Worm (Caenorhabditis elegans) whole organism, L4 larva: ENCODE data around the gene Y39A3B.1.

Experiments used
- ceh-82 ChIP-seq: sonication (generic microtip); optimal IDR thresholded peaks from 2 replicates; lab custom pipeline; 2017; ENCODE audit warnings: missing biosample characterization, missing genetic modification characterization
- ctbp-1 ChIP-seq: fragments of 200-800 bp; sonication (Bioruptor generic); IDR thresholded peaks from 2 replicates; pipeline ENCODE4 v1.3.6; 2022; ENCODE audit warnings: missing genetic modification reagents, missing genetic modification characterization, missing compliant biosample characterization
- daf-8 ChIP-seq: fragments of 200-800 bp; sonication (Bioruptor generic); IDR thresholded peaks from 2 replicates; pipeline ENCODE4 v1.3.6; 2022; ENCODE audit warnings: missing genetic modification characterization, missing compliant biosample characterization
- dmd-9 ChIP-seq: fragments of 200-800 bp; sonication (Bioruptor generic); IDR thresholded peaks from 2 replicates; pipeline ENCODE4 v1.3.6; 2022; ENCODE audit warnings: missing genetic modification reagents, missing genetic modification characterization, missing compliant biosample characterization
- lsy-2 ChIP-seq, 2 experiments: fragments of 150-350 bp in 1 of 2; sonication (generic microtip) in 1 of 2; optimal IDR thresholded peaks; 2 replicates each; lab custom pipeline; 2014 to 2017; ENCODE audit warnings: missing biosample characterization in 2 of 2, missing genetic modification characterization in 2 of 2
- nhr-10 ChIP-seq: fragments of 150-350 bp; optimal IDR thresholded peaks from 2 replicates; lab custom pipeline; 2014; ENCODE audit warnings: missing biosample characterization, missing genetic modification characterization
- nhr-77 ChIP-seq: fragments of 150-350 bp; optimal IDR thresholded peaks from 2 replicates; lab custom pipeline; 2014; ENCODE audit warnings: missing biosample characterization, missing genetic modification characterization
- spr-3 ChIP-seq: fragments of 200-800 bp; sonication (Bioruptor generic); optimal IDR thresholded peaks from 2 replicates; lab custom pipeline; 2018; ENCODE audit warnings: mild to moderate bottlenecking, missing genetic modification characterization, missing compliant biosample characterization
- unc-130 ChIP-seq: sonication (generic microtip); optimal IDR thresholded peaks from 2 replicates; lab custom pipeline; 2016; ENCODE audit warnings: missing genetic modification reagents, missing genetic modification characterization, missing compliant biosample characterization

DNA sequence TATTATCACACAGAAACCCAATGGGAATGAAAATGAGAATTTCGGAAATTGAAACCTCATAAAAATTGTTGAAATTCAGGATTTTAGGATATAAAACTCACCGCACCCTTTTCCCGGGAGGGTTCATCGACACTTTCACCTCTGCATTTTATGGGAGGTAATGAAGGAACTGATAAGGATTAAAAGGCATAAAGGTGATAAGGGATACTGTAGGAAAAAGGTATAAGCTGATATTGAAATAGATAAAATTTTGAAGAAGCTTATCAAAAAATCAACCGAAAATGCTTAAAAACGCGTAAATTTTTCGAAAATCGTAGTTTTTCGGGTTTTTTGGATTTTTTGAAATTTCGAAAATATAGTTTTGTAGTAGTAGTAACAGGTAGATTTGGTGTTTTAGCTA lies 44.7 kb downstream of the Y39A3B.1 start:
- no peak for TF ChIP-seq dmd-9 (GFP tag; lab: Robert Waterston, UW)
- TF ChIP-seq lsy-2 (tag; optimal IDR thresholded peaks at IDR 0.05; lab: Kevin White, UChicago) = no peak
- TF ChIP-seq nhr-77 (tag; lab: Kevin White, UChicago) = no peak
- no peak for TF ChIP-seq daf-8 (GFP tag; lab: Robert Waterston, UW)
- no peak for TF ChIP-seq ctbp-1 (GFP tag; lab: Robert Waterston, UW)
- no peak for TF ChIP-seq ceh-82 (tag; lab: Kevin White, UChicago)
- no peak for TF ChIP-seq unc-130
- no peak for TF ChIP-seq spr-3 (GFP tag; lab: Kevin White, UChicago)
- no peak for TF ChIP-seq nhr-10
